Fruit fly (Drosophila melanogaster) whole organism, wandering third instar larva: Measurements from ENCODE around the gene Osi8.

Experiments used
- Vsx2 ChIP-seq: fragments of 200-300, 225-300 bp; sonication (Bioruptor generic); optimal IDR thresholded peaks from 2 replicates; lab custom pipeline; 2018; ENCODE audit warnings: missing biosample characterization, missing genetic modification characterization; ENCODE audit not compliant: partially characterized antibody
- foxo ChIP-seq, 2 experiments: fragments of 200-800 bp; sonication (Bioruptor generic); optimal IDR thresholded peaks; 2 replicates in 1 of 2; 3 replicates in 1 of 2; lab custom pipeline; 2016 to 2017; ENCODE audit warnings: missing biosample characterization in 2 of 2, missing genetic modification characterization in 2 of 2

DNA sequence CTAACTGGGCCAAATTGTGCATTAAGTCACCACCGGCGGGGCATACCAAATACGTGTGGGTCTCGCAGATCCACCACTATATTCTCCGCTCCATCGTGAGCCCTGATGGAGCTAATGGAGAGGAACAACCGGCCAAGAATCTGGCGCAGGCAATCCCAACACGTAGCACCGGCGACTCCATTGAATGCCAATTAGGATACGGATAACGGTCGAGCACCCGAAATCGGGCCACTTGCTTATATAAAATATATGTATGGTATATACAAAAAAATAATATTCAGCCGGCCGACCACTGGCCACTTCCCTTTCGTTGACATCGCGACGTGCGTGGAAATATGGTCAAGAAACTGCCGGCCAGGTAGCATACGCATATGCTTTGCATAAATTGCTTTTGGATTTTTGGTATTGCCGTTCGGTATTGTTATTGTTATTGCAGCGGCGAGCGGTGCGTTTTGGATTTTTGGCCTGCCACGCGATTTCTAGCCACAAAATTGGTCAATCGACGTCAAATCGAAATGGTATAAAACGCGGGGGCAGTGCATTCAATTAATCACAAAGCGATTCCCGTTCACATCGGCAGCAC, 46.4 kb downstream of the Osi8 start, which contains the start of gene Osi15:
- TF ChIP-seq foxo (GFP tag; optimal IDR thresholded peaks at IDR 0.05; lab: Kevin White, UChicago): no peak
- no peak for TF ChIP-seq Vsx2 (GFP tag; lab: Kevin White, UChicago)
